Fruit fly (Drosophila melanogaster): ENCODE data around the gene CG9737.

DNA sequence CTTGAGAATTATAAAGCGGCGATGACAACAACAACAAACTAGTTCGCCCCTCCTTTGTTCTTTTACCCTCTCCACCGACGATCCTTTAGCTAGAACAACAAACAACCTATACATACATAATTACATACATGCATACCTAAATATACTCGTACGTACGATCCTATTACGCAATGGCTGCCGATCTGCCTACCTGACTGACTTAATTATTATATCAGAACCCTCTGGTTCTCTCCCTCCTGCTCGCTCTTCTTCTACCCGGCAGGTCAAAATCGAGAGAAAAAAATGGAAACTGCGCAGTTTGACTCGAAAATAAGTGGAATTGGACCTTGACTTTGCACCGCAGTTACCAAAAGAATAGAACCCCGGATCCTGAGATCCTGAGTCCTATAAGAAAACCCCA, 32.9 kb upstream of the CG9737 start:
- TF ChIP-seq svp (GFP tag) = no peak
- no peak for TF ChIP-seq esn (GFP tag; optimal IDR thresholded peaks at IDR 0.05)
- TF ChIP-seq OdsH (GFP tag; optimal IDR thresholded peaks at IDR 0.05) = no peak
- no peak for TF ChIP-seq CG11294 (GFP tag; IDR thresholded peaks at IDR 0.05)
- TF ChIP-seq CG8319 (GFP tag; optimal IDR thresholded peaks at IDR 0.05) = no peak
- TF ChIP-seq CG34406 (GFP tag; optimal IDR thresholded peaks at IDR 0.05) = no peak
- no peak for TF ChIP-seq dsx (GFP tag; optimal IDR thresholded peaks at IDR 0.05; ENCODE audit: poor library complexity, severe bottlenecking)
- no peak for TF ChIP-seq Blimp-1 (GFP tag; optimal IDR thresholded peaks at IDR 0.05)
- TF ChIP-seq CG8119 (GFP tag; IDR thresholded peaks at IDR 0.05) = no peak

Measured in whole organism, prepupa.